Worm (Caenorhabditis elegans) whole organism, midembryonic: ENCODE results near the gene gsto-2.

Experiments
- T22C8.4 ChIP-seq: fragments of 200-800 bp; sonication (Bioruptor generic); IDR thresholded peaks from 2 replicates; pipeline ENCODE4 v1.3.6; 2022; ENCODE audit warnings: missing genetic modification characterization, missing compliant biosample characterization
- med-1 ChIP-seq: sonication (generic microtip); optimal IDR thresholded peaks from 2 replicates; lab custom pipeline; 2017; ENCODE audit warnings: missing genetic modification characterization, mild to moderate bottlenecking, missing compliant biosample characterization, antibody characterized with exemption, missing genetic modification reagents; ENCODE audit not compliant: insufficient read depth
- ref-1 ChIP-seq: fragments of 200-800 bp; sonication (Bioruptor generic); conservative IDR thresholded peaks from 2 replicates; pipeline ENCODE4 v1.3.6; 2022; ENCODE audit warnings: missing genetic modification reagents, missing genetic modification characterization, missing compliant biosample characterization
- tab-1 ChIP-seq: fragments of 200-800 bp; sonication (Bioruptor generic); IDR thresholded peaks from 2 replicates; pipeline ENCODE4 v1.3.6; 2022; ENCODE audit warnings: missing genetic modification characterization, missing compliant biosample characterization
- ztf-23 ChIP-seq: fragments of 200-800 bp; sonication (Bioruptor generic); IDR thresholded peaks from 2 replicates; pipeline ENCODE4 v1.3.6; 2022; ENCODE audit warnings: missing genetic modification reagents, missing genetic modification characterization, missing compliant biosample characterization
- ztf-29 ChIP-seq: fragments of 200-800 bp; sonication (Bioruptor generic); IDR thresholded peaks from 2 replicates; pipeline ENCODE4 v1.3.6; 2022; ENCODE audit warnings: missing genetic modification reagents, missing genetic modification characterization, missing compliant biosample characterization

- TF ChIP-seq ztf-23 (GFP tag; lab: Robert Waterston, UW) (no peak), ref-1 (GFP tag; lab: Robert Waterston, UW) (no peak), med-1 (GFP tag; lab: Kevin White, UChicago) (no peak), tab-1 (GFP tag; lab: Robert Waterston, UW) (no peak), T22C8.4 (no peak), ztf-29 (GFP tag; lab: Robert Waterston, UW) (no peak)
Observed at ce11 chrIII:8551705-8552104, 2.9 kb upstream of the gsto-2 start.
